Worm (Caenorhabditis elegans) whole organism, late embryonic: Measurements from ENCODE around the gene mek-1.

Experiments
- dve-1 ChIP-seq: sonication (generic microtip); optimal IDR thresholded peaks from 2 replicates; lab custom pipeline; 2017; ENCODE audit warnings: antibody characterized with exemption, mild to moderate bottlenecking, missing genetic modification characterization, missing compliant biosample characterization
- elt-2 ChIP-seq: sonication (generic microtip); optimal IDR thresholded peaks from 2 replicates; lab custom pipeline; 2016; ENCODE audit warnings: missing genetic modification reagents, missing genetic modification characterization, missing compliant biosample characterization
- eyg-1 ChIP-seq: sonication (generic microtip); optimal IDR thresholded peaks from 2 replicates; lab custom pipeline; 2016; ENCODE audit warnings: missing genotype, missing genetic modification characterization, missing compliant biosample characterization
- fkh-10 ChIP-seq: fragments of 150-350 bp; optimal IDR thresholded peaks from 2 replicates; lab custom pipeline; 2014; ENCODE audit warnings: missing biosample characterization, missing genetic modification reagents, missing genetic modification characterization
- lin-11 ChIP-seq: fragments of 200-800 bp; sonication (Bioruptor generic); optimal IDR thresholded peaks from 2 replicates; lab custom pipeline; 2018; ENCODE audit warnings: mild to moderate bottlenecking, missing genetic modification characterization, missing compliant biosample characterization
- nhr-11 ChIP-seq: fragments of 150-350 bp; optimal IDR thresholded peaks from 2 replicates; lab custom pipeline; 2014; ENCODE audit warnings: missing biosample characterization, missing genetic modification characterization
- pag-3 ChIP-seq: sonication (generic microtip); optimal IDR thresholded peaks from 2 replicates; lab custom pipeline; 2016; ENCODE audit warnings: missing compliant biosample characterization, missing genetic modification characterization, borderline replicate concordance
- tbx-2 ChIP-seq: sonication (generic microtip); optimal IDR thresholded peaks from 2 replicates; lab custom pipeline; 2016; ENCODE audit warnings: missing genetic modification characterization, missing compliant biosample characterization
- ztf-16 ChIP-seq: sonication (generic microtip); optimal IDR thresholded peaks from 2 replicates; lab custom pipeline; 2017; ENCODE audit warnings: missing genetic modification characterization, missing compliant biosample characterization

DNA sequence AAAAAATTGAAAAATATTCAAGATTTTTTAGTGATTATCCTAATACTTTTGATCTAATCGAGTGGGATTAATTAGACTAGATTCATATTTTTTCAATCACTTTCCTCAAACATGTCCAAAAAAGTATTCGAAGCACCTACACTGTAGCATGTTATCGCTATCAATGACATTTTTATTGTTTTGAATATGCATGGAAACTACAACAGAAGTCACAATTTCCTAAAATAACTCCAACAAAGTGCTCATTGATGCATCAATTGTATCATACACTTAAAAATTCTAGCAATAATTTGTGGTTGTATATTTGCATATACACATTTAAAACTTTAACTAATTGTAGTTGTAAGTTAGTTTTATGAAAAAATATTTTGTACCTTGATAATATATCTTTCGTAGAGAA lies 38.9 kb upstream of the mek-1 start:
- no peak for TF ChIP-seq ztf-16 (tag; lab: Kevin White, UChicago)
- no peak for TF ChIP-seq pag-3 (tag; lab: Kevin White, UChicago)
- no peak for TF ChIP-seq nhr-11 (tag; lab: Kevin White, UChicago)
- no peak for TF ChIP-seq elt-2 (tag; lab: Kevin White, UChicago)
- TF ChIP-seq lin-11 (tag; lab: Kevin White, UChicago): no peak
- TF ChIP-seq dve-1 (tag; lab: Kevin White, UChicago): no peak
- no peak for TF ChIP-seq fkh-10 (GFP tag; lab: Kevin White, UChicago)
- no peak for TF ChIP-seq eyg-1 (tag; lab: Kevin White, UChicago)
- no peak for TF ChIP-seq tbx-2 (tag; lab: Kevin White, UChicago)
